Worm (Caenorhabditis elegans): ENCODE data around the gene acs-4.

acs-4 gene

DNA sequence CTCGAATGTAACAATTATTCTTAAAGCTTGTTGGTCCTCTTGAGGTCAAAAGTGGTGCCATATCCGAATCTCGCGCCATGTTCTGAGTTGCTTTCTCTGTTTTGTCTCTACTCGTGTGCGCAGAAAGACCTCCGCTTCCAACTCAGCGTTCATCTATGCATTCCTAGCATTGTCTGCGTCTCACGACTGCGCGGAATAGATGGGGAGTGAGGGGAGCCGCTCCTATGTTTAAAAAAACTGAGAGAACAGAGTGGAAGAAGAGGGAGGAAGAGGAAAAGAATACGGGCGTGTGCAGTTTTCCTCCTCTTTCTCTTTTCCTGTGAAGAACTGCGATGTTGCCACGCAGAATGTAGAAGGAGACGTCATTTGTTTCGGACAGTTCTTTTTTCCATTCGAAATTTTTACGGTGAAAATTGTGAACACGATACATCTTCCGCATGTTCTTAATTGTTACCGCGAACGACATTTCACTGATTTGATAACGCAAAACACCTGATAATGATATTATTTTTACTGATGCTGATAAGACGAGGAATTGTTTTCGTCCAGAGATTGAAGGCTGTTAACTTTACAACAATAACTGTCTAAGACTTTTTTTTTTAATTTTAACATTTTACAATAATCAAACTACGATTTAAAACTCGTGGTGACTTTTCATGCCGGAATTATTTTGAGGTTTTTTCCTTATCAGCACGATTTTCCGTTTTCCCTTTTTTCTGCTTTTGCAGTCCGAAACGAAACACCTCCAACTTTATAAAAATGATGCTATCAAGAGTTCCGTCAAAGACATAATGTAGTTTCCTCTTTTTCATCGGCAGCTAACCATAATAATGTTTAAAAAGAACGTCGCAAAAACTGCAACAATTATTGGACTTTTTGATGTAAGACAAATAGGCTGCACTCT is 722 bp upstream of the acs-4 start:
- TF ChIP-seq R02D3.7 (tag; optimal IDR thresholded peaks at IDR 0.05), result no peak
- TF ChIP-seq fos-1 (tag; optimal IDR thresholded peaks at IDR 0.05), result peak; percentile 58
- TF ChIP-seq lin-39 (tag; optimal IDR thresholded peaks at IDR 0.05), result no peak
- TF ChIP-seq ceh-16 (tag; optimal IDR thresholded peaks at IDR 0.05), result no peak
- TF ChIP-seq crh-2 (tag; optimal IDR thresholded peaks at IDR 0.05), result peak; percentile 71
- no peak for TF ChIP-seq elt-3 (tag; optimal IDR thresholded peaks at IDR 0.05)
- TF ChIP-seq nhr-6 (tag; optimal IDR thresholded peaks at IDR 0.05), result no peak
- peak; percentile 23 to 29 for TF ChIP-seq mdl-1 (tag; optimal IDR thresholded peaks at IDR 0.05)
- TF ChIP-seq nhr-25 (tag; optimal IDR thresholded peaks at IDR 0.05), result peak; percentile 5
- TF ChIP-seq nhr-12 (tag; optimal IDR thresholded peaks at IDR 0.05), result no peak
- TF ChIP-seq nhr-237 (tag; optimal IDR thresholded peaks at IDR 0.05), result no peak
- no peak for TF ChIP-seq peb-1 (tag; optimal IDR thresholded peaks at IDR 0.05)
- no peak for TF ChIP-seq ama-1 (optimal IDR thresholded peaks at IDR 0.05)
- TF ChIP-seq C34F6.9 (tag; optimal IDR thresholded peaks at IDR 0.05), result peak; percentile 77
- TF ChIP-seq unc-62 (GFP tag; optimal IDR thresholded peaks at IDR 0.05), result no peak
- TF ChIP-seq sma-9 (GFP tag; optimal IDR thresholded peaks at IDR 0.05), result peak; percentile 13
- TF ChIP-seq sma-9 (tag; optimal IDR thresholded peaks at IDR 0.05), result no peak
- TF ChIP-seq nhr-11 (tag; optimal IDR thresholded peaks at IDR 0.05), result no peak
- TF ChIP-seq nhr-21 (tag; optimal IDR thresholded peaks at IDR 0.05), result no peak
- peak in 1 of 2 experiments; percentile 69 for TF ChIP-seq lsy-2 (tag; optimal IDR thresholded peaks at IDR 0.05)
- TF ChIP-seq Y55F3AM.14 (GFP tag; optimal IDR thresholded peaks at IDR 0.05), result no peak
- TF ChIP-seq nhr-10 (tag; optimal IDR thresholded peaks at IDR 0.05), result no peak
- TF ChIP-seq sem-4 (tag; optimal IDR thresholded peaks at IDR 0.05), result no peak
- TF ChIP-seq lin-13 (GFP tag; optimal IDR thresholded peaks at IDR 0.05), result peak; percentile 5
- TF ChIP-seq zag-1 (tag; optimal IDR thresholded peaks at IDR 0.05), result peak; percentile 62
- peak; percentile 32 for TF ChIP-seq ztf-4 (tag; optimal IDR thresholded peaks at IDR 0.05)
- no peak for TF ChIP-seq ZK546.5 (tag; optimal IDR thresholded peaks at IDR 0.05)
- peak; percentile 16 for TF ChIP-seq mab-5 (tag; optimal IDR thresholded peaks at IDR 0.05)
- TF ChIP-seq F13H6.1 (tag; optimal IDR thresholded peaks at IDR 0.05), result peak; percentile 44
- peak; percentile 82 for TF ChIP-seq unc-55 (GFP tag; optimal IDR thresholded peaks at IDR 0.05)
- no peak for TF ChIP-seq ztf-1 (GFP tag; conservative IDR thresholded peaks at IDR 0.05)
- no peak for TF ChIP-seq ztf-11 (tag; optimal IDR thresholded peaks at IDR 0.05)
- peak; percentile 63 for TF ChIP-seq lin-11 (tag; optimal IDR thresholded peaks at IDR 0.05)
- TF ChIP-seq egl-27 (tag; optimal IDR thresholded peaks at IDR 0.05), result peak; percentile 74
- no peak for TF ChIP-seq ceh-82 (tag; optimal IDR thresholded peaks at IDR 0.05)
- no peak for TF ChIP-seq snpc-4 (tag; optimal IDR thresholded peaks at IDR 0.05)
- peak; percentile 76 for TF ChIP-seq nhr-129 (tag; optimal IDR thresholded peaks at IDR 0.05)
- TF ChIP-seq gmeb-1 (tag; optimal IDR thresholded peaks at IDR 0.05), result no peak
- TF ChIP-seq blmp-1 (tag; optimal IDR thresholded peaks at IDR 0.05; ENCODE audit: insufficient read depth), result no peak

ce11 chrIII:7170090-7170489 is 2.5 kb downstream of the acs-4 start:
- TF ChIP-seq nhr-77 (tag; optimal IDR thresholded peaks at IDR 0.05) (no peak), ztf-1 (GFP tag; conservative IDR thresholded peaks at IDR 0.05) (no peak), mdl-1 (tag; optimal IDR thresholded peaks at IDR 0.05) (no peak), nhr-25 (tag; optimal IDR thresholded peaks at IDR 0.05) (no peak), ztf-4 (tag; optimal IDR thresholded peaks at IDR 0.05) (no peak), elt-3 (tag; optimal IDR thresholded peaks at IDR 0.05) (no peak), unc-62 (GFP tag; optimal IDR thresholded peaks at IDR 0.05) (no peak), F13H6.1 (tag; optimal IDR thresholded peaks at IDR 0.05) (no peak), nhr-10 (tag; optimal IDR thresholded peaks at IDR 0.05) (no peak), fos-1 (tag; optimal IDR thresholded peaks at IDR 0.05) (no peak), ceh-16 (tag; optimal IDR thresholded peaks at IDR 0.05) (no peak), alr-1 (tag; optimal IDR thresholded peaks at IDR 0.05) (no peak), ztf-11 (tag; optimal IDR thresholded peaks at IDR 0.05) (no peak), zag-1 (tag; optimal IDR thresholded peaks at IDR 0.05) (no peak), mab-5 (tag; optimal IDR thresholded peaks at IDR 0.05) (no peak)

Measured in whole organism, L2 larva.